Fruit fly (Drosophila melanogaster) whole organism, wandering third instar larva: ENCODE results near the gene DNaseII.

Source experiments
- CrebA ChIP-seq: fragments of 200-800 bp; sonication (Bioruptor generic); optimal IDR thresholded peaks from 2 replicates; lab custom pipeline; 2016; ENCODE audit warnings: missing biosample characterization, mild to moderate bottlenecking, missing genetic modification characterization, borderline replicate concordance
- GATAd ChIP-seq: sonication (Bioruptor generic); optimal IDR thresholded peaks from 2 replicates; lab custom pipeline; 2016; ENCODE audit warnings: missing biosample characterization, missing genetic modification characterization
- Hr78 ChIP-seq: fragments of >200 bp; optimal IDR thresholded peaks from 2 replicates; lab custom pipeline; 2017; ENCODE audit warnings: missing biosample characterization, missing genetic modification characterization
- Myc ChIP-seq: fragments of >200 bp; optimal IDR thresholded peaks from 2 replicates; lab custom pipeline; 2017
- OdsH ChIP-seq: fragments of 200-800 bp; sonication (Bioruptor generic); optimal IDR thresholded peaks from 2 replicates; lab custom pipeline; 2016; ENCODE audit warnings: missing biosample characterization, mild to moderate bottlenecking, missing genetic modification characterization
- dmrt93B ChIP-seq: fragments of 200-800 bp; sonication (Bioruptor generic); optimal IDR thresholded peaks from 2 replicates; lab custom pipeline; 2018; ENCODE audit warnings: missing biosample characterization, mild to moderate bottlenecking, missing genetic modification characterization
- ey ChIP-seq: fragments of 200-800 bp; sonication (Bioruptor generic); optimal IDR thresholded peaks from 2 replicates; lab custom pipeline; 2016; ENCODE audit warnings: missing biosample characterization, missing genetic modification characterization
- h ChIP-seq: fragments of 200-800 bp; sonication (Bioruptor generic); optimal IDR thresholded peaks from 3 replicates; lab custom pipeline; 2016; ENCODE audit warnings: missing biosample characterization, mild to moderate bottlenecking, missing genetic modification characterization
- jim ChIP-seq: fragments of 175-275, 200-325 bp; sonication (Bioruptor generic); optimal IDR thresholded peaks from 2 replicates; lab custom pipeline; 2016; ENCODE audit warnings: missing biosample characterization, mild to moderate bottlenecking, missing genetic modification characterization
- psq ChIP-seq: fragments of 200-800 bp; sonication (Bioruptor generic); optimal IDR thresholded peaks from 3 replicates; lab custom pipeline; 2017; ENCODE audit warnings: missing biosample characterization, mild to moderate bottlenecking, missing genetic modification characterization, moderate library complexity
- rgr ChIP-seq: fragments of 200-800 bp; sonication (Bioruptor generic); optimal IDR thresholded peaks from 3 replicates; lab custom pipeline; 2016; ENCODE audit warnings: missing biosample characterization, mild to moderate bottlenecking, missing genetic modification characterization
- usp ChIP-seq: fragments of >200 bp; optimal IDR thresholded peaks from 2 replicates; lab custom pipeline; 2017; ENCODE audit warnings: missing biosample characterization, missing genetic modification characterization
- woc ChIP-seq: sonication (Bioruptor generic); optimal IDR thresholded peaks from 2 replicates; lab custom pipeline; 2016; ENCODE audit warnings: missing biosample characterization, mild to moderate bottlenecking, missing genetic modification characterization

dm6 chr3R:18043579-18043978 lies 24.4 kb downstream of the DNaseII start:
- TF ChIP-seq rgr (GFP tag; lab: Kevin White, UChicago) (no peak), dmrt93B (GFP tag; lab: Kevin White, UChicago) (no peak), psq (GFP tag; lab: Kevin White, UChicago) (no peak), OdsH (GFP tag; lab: Kevin White, UChicago) (no peak), CrebA (GFP tag; lab: Kevin White, UChicago) (no peak), jim (GFP tag; lab: Kevin White, UChicago) (no peak), h (GFP tag; lab: Kevin White, UChicago) (no peak), Hr78 (GFP tag; lab: Kevin White, UChicago) (no peak), usp (GFP tag; lab: Kevin White, UChicago) (no peak), woc (GFP tag; lab: Kevin White, UChicago) (no peak), ey (GFP tag; lab: Kevin White, UChicago) (no peak), Myc (no peak), GATAd (GFP tag; lab: Kevin White, UChicago) (no peak)
